Fruit fly (Drosophila melanogaster): ENCODE data around the gene NFAT.
A peak's percentile ranks its signal among the peaks of the same experiment; 100 is the strongest.

NFAT gene

DNA sequence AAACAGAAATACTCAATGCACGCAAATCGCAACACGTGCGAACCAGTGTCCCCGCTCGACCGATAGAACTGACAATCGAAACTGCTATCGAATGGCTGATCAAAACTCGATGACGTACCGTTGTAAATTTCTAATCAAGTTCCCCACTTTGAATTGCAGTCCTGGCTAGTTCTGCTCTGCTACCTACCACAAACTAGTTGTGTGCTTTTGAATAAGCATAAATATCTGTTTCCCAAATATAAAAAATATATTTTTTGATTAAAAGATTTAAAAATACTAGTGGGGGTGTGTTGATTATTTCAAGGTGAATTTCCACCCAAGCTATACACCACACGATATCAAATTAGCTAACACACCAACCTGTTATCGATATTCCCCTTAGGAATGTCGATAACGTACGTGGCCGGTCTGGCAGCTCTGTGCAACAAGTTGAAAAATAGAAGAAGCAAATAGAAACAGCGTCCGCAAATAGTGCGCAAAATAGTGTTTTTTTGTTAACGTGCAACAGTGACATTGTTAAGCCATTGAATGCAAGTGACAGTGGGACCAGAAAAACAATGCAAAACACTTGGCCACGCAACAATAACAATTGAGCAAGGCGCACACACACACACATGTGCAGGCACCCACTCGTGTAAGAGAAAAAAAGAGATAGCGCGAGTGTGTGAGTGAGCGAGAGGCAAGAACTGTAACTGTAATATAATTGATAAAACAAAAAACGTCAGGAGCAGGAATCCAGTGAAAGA, at the start of gene NFAT, which contains the start of gene CG2691:
Gene NFAT, plus strand, starts transcription at position 412 of the 746 bp plus-strand sequence.
Gene CG2691, minus strand, starts transcription at position 75 of the 746 bp plus-strand sequence.
- TF ChIP-seq Myc (optimal IDR thresholded peaks at IDR 0.05): peak; percentile 53
- TF ChIP-seq h (GFP tag; optimal IDR thresholded peaks at IDR 0.05): peak; percentile 8
- TF ChIP-seq sage (GFP tag; optimal IDR thresholded peaks at IDR 0.05): no peak

DNA sequence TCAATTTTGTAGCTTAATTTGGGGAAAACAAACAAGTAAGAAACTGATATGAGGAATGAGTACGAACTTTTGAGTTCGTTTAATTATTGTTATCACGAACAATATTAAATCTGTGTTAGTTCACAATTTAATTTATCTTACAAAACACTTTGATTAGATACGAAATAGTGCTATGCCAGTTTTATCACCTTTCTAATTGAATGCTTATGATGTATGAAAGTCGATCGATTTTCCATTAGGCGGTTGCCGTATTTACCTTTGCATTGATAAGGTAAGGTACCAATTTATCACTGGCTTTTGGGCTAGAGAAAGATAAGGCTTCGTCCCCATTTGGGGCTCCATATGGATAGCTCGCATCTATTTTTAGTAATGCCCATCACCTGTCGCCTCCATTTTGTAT, 45.2 kb upstream of the NFAT start:
- TF ChIP-seq pan (optimal IDR thresholded peaks at IDR 0.05) (no peak), usp (GFP tag; optimal IDR thresholded peaks at IDR 0.05) (no peak), fru (GFP tag; optimal IDR thresholded peaks at IDR 0.05) (no peak), Vsx2 (GFP tag; optimal IDR thresholded peaks at IDR 0.05; ENCODE audit: partially characterized antibody) (no peak), rgr (GFP tag; optimal IDR thresholded peaks at IDR 0.05) (no peak), br (GFP tag; optimal IDR thresholded peaks at IDR 0.05) (no peak), brk (GFP tag; optimal IDR thresholded peaks at IDR 0.05) (no peak), Hnf4 (GFP tag; optimal IDR thresholded peaks at IDR 0.05) (no peak), sv (GFP tag; optimal IDR thresholded peaks at IDR 0.05) (no peak), Hr78 (GFP tag; optimal IDR thresholded peaks at IDR 0.05) (no peak), h (GFP tag; optimal IDR thresholded peaks at IDR 0.05) (no peak), Hr83 (GFP tag; optimal IDR thresholded peaks at IDR 0.05; ENCODE audit: poor library complexity, severe bottlenecking) (no peak), dsf (GFP tag; optimal IDR thresholded peaks at IDR 0.05; ENCODE audit: borderline replicate concordance) (no peak), foxo (GFP tag; optimal IDR thresholded peaks at IDR 0.05) (no peak), lola (GFP tag; optimal IDR thresholded peaks at IDR 0.05) (no peak), Dfd (GFP tag; optimal IDR thresholded peaks at IDR 0.05) (no peak), Mio (GFP tag; optimal IDR thresholded peaks at IDR 0.05) (no peak), Jra (GFP tag; optimal IDR thresholded peaks at IDR 0.05) (no peak), Dif (GFP tag; optimal IDR thresholded peaks at IDR 0.05; ENCODE audit: partially characterized antibody) (no peak)

DNA sequence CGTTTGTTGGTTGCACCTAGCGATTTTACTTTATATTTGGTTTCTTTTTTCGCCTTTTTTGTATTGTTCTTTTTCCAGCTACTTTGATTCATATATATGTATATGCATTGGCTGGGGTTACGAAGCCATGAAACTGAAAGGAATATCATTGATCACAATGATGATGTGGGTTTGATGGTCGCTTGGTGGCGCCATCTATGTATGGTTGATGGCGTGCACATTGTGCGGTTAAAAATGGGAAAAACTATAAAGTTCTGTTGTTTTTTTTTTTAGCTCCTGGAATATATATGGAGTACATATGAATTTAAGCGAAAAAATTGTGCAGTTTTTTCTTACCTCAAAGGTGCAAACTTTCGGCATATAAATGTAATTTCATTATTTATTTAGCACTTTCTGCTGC, 37.7 kb upstream of the NFAT start:
- TF ChIP-seq lola (GFP tag; optimal IDR thresholded peaks at IDR 0.05) (no peak), Hr78 (GFP tag; optimal IDR thresholded peaks at IDR 0.05) (no peak), Jra (GFP tag; optimal IDR thresholded peaks at IDR 0.05) (no peak), Mio (GFP tag; optimal IDR thresholded peaks at IDR 0.05) (no peak), Rel (GFP tag; optimal IDR thresholded peaks at IDR 0.05) (no peak), Rel (tag; optimal IDR thresholded peaks at IDR 0.05) (no peak), Myc (optimal IDR thresholded peaks at IDR 0.05) (no peak), CG32264 (GFP tag; optimal IDR thresholded peaks at IDR 0.05) (no peak), HLH106 (tag; optimal IDR thresholded peaks at IDR 0.05) (no peak), Vsx2 (GFP tag; optimal IDR thresholded peaks at IDR 0.05; ENCODE audit: partially characterized antibody) (no peak), OdsH (GFP tag; optimal IDR thresholded peaks at IDR 0.05) (no peak), CG9705 (GFP tag; optimal IDR thresholded peaks at IDR 0.05) (no peak)

DNA sequence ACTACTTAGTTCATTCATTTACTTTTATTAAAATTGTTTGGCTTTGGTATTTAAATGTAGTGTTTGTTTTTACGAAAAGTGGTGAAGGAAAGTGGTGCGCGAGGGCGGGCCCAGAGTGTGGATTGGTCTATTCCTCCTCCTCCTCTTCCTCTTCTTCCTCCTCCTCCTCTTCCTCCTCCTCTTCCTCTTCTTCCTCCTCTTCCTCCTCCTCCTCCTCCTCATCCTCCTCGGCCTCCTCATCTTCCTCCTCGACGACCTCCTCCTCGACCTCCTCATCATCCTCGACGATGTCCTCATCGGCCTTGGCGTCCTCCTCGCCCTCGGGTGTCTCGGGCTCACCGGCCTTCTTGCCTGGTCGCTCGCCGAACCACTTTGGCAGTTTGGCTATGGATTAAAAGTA, 30.9 kb upstream of the NFAT start:
- no peak for TF ChIP-seq Sp1 (GFP tag; optimal IDR thresholded peaks at IDR 0.05)
- TF ChIP-seq Myc (optimal IDR thresholded peaks at IDR 0.05): no peak
- TF ChIP-seq jim (GFP tag; optimal IDR thresholded peaks at IDR 0.05): no peak
- no peak for TF ChIP-seq Jra (GFP tag; optimal IDR thresholded peaks at IDR 0.05)
- TF ChIP-seq CrebA (GFP tag; optimal IDR thresholded peaks at IDR 0.05; ENCODE audit: borderline replicate concordance): no peak
- TF ChIP-seq OdsH (GFP tag; optimal IDR thresholded peaks at IDR 0.05): no peak
- TF ChIP-seq Abd-B (GFP tag; optimal IDR thresholded peaks at IDR 0.05): no peak
- TF ChIP-seq lola (GFP tag; optimal IDR thresholded peaks at IDR 0.05): no peak
- no peak for TF ChIP-seq GATAd (GFP tag; optimal IDR thresholded peaks at IDR 0.05)
- no peak for TF ChIP-seq pan (optimal IDR thresholded peaks at IDR 0.05)
- no peak for TF ChIP-seq Hr83 (GFP tag; optimal IDR thresholded peaks at IDR 0.05; ENCODE audit: poor library complexity, severe bottlenecking)
- TF ChIP-seq Dfd (GFP tag; optimal IDR thresholded peaks at IDR 0.05): no peak
- TF ChIP-seq br (GFP tag; optimal IDR thresholded peaks at IDR 0.05): no peak
- TF ChIP-seq dmrt93B (GFP tag; optimal IDR thresholded peaks at IDR 0.05): no peak
- no peak for TF ChIP-seq sage (GFP tag; optimal IDR thresholded peaks at IDR 0.05)

All from whole organism, wandering third instar larva.